Fruit fly (Drosophila melanogaster) whole organism, embryonic: Measurements from ENCODE around the gene CG13384.

Experiments
- Atf-2 ChIP-seq: fragments of 200-800 bp; sonication (Bioruptor generic); optimal IDR thresholded peaks from 2 replicates; lab custom pipeline; 2016; ENCODE audit warnings: missing biosample characterization, missing genetic modification characterization
- Bgb ChIP-seq: fragments of 200-800 bp; sonication (Bioruptor generic); IDR thresholded peaks from 2 replicates; pipeline ENCODE4 v1.3.6; 2022; ENCODE audit warnings: missing biosample characterization, missing genetic modification characterization; ENCODE audit not compliant: partially characterized antibody
- C15 ChIP-seq: fragments of 200-800 bp; sonication (Bioruptor generic); IDR thresholded peaks from 3 replicates; pipeline ENCODE4 v1.3.6; 2022; ENCODE audit warnings: missing biosample characterization, missing genetic modification characterization
- CG12769 ChIP-seq: fragments of 200-800 bp; sonication (Bioruptor generic); optimal IDR thresholded peaks from 2 replicates; lab custom pipeline; 2019; ENCODE audit warnings: missing biosample characterization, mild to moderate bottlenecking, missing genetic modification characterization, moderate library complexity
- CG14014 ChIP-seq: fragments of 200-800 bp; sonication (Bioruptor generic); IDR thresholded peaks from 2 replicates; pipeline ENCODE4 v1.3.6; 2022; ENCODE audit warnings: missing biosample characterization, missing genetic modification characterization
- CG14441 ChIP-seq: fragments of 200-800 bp; sonication (Bioruptor generic); IDR thresholded peaks from 2 replicates; pipeline ENCODE4 v1.3.6; 2022; ENCODE audit warnings: missing biosample characterization, missing genetic modification characterization
- CG17829 ChIP-seq: fragments of 200-800 bp; optimal IDR thresholded peaks from 2 replicates; lab custom pipeline; 2019; ENCODE audit warnings: missing biosample characterization, mild to moderate bottlenecking, missing genetic modification characterization, moderate library complexity
- CG18011 ChIP-seq: fragments of 200-800 bp; sonication (Bioruptor generic); optimal IDR thresholded peaks from 2 replicates; lab custom pipeline; 2017; ENCODE audit warnings: missing biosample characterization, missing genetic modification characterization, mild to moderate bottlenecking, moderate library complexity, missing genotype
- CG2120 ChIP-seq: fragments of 200-800 bp; sonication (Bioruptor generic); optimal IDR thresholded peaks from 3 replicates; lab custom pipeline; 2016; ENCODE audit warnings: missing biosample characterization, missing genetic modification characterization
- CG2889 ChIP-seq: fragments of 200-800 bp; sonication (Bioruptor generic); IDR thresholded peaks from 3 replicates; pipeline ENCODE4 v1.3.6; 2022; ENCODE audit warnings: missing biosample characterization, missing genetic modification characterization
- CG31365 ChIP-seq: fragments of 200-800 bp; sonication (Bioruptor generic); optimal IDR thresholded peaks from 2 replicates; lab custom pipeline; 2018; ENCODE audit warnings: missing biosample characterization, mild to moderate bottlenecking, missing genetic modification characterization
- CG33213 ChIP-seq: fragments of 200-800 bp; sonication (Bioruptor generic); optimal IDR thresholded peaks from 3 replicates; lab custom pipeline; 2016; ENCODE audit warnings: missing biosample characterization, missing genetic modification characterization
- CG3407 ChIP-seq: fragments of 200-800 bp; sonication (Bioruptor generic); optimal IDR thresholded peaks from 2 replicates; lab custom pipeline; 2018; ENCODE audit warnings: missing biosample characterization, mild to moderate bottlenecking, missing genetic modification characterization
- CG6272 ChIP-seq: fragments of 200-800 bp; sonication (Bioruptor generic); IDR thresholded peaks from 2 replicates; pipeline ENCODE4 v1.3.6; 2022; ENCODE audit warnings: missing biosample characterization, missing genetic modification characterization
- CG6791 ChIP-seq: fragments of 200-800 bp; sonication (Bioruptor generic); IDR thresholded peaks from 3 replicates; pipeline ENCODE4 v1.3.6; 2022; ENCODE audit warnings: missing biosample characterization, missing genetic modification characterization; ENCODE audit not compliant: partially characterized antibody
- CG7271 ChIP-seq: fragments of 200-800 bp; sonication (Bioruptor generic); optimal IDR thresholded peaks from 2 replicates; lab custom pipeline; 2018; ENCODE audit warnings: missing biosample characterization, mild to moderate bottlenecking, missing genetic modification characterization, moderate library complexity
- CG7357 ChIP-seq: fragments of 200-800 bp; sonication (Bioruptor generic); IDR thresholded peaks from 3 replicates; pipeline ENCODE4 v1.3.6; 2022; ENCODE audit warnings: missing biosample characterization, missing genetic modification characterization
- CG7556 ChIP-seq: fragments of 200-800 bp; sonication (Bioruptor generic); optimal IDR thresholded peaks from 2 replicates; lab custom pipeline; 2017; ENCODE audit warnings: missing biosample characterization, mild to moderate bottlenecking, missing genetic modification characterization
- CG7928 ChIP-seq: fragments of 200-800 bp; sonication (Bioruptor generic); optimal IDR thresholded peaks from 2 replicates; lab custom pipeline; 2017; ENCODE audit warnings: missing biosample characterization, mild to moderate bottlenecking, missing genetic modification characterization
- CG8281 ChIP-seq: fragments of 200-800 bp; sonication (Bioruptor generic); optimal IDR thresholded peaks from 2 replicates; lab custom pipeline; 2018; ENCODE audit warnings: missing biosample characterization, mild to moderate bottlenecking, missing genetic modification characterization, moderate library complexity
- CG8290 ChIP-seq, 3 experiments: fragments of 200-800 bp; sonication (Bioruptor generic); optimal IDR thresholded peaks; 2 replicates each; lab custom pipeline; 2016 to 2019; ENCODE audit warnings: missing biosample characterization in 3 of 3, missing genetic modification characterization in 3 of 3, mild to moderate bottlenecking in 2 of 3, moderate library complexity in 1 of 3
- CG9609 ChIP-seq: fragments of 200-800 bp; sonication (Bioruptor generic); optimal IDR thresholded peaks from 3 replicates; lab custom pipeline; 2016; ENCODE audit warnings: missing biosample characterization, missing genetic modification characterization
- CTCF ChIP-seq: fragments of 200-800 bp; sonication (Bioruptor generic); optimal IDR thresholded peaks from 2 replicates; lab custom pipeline; 2017; ENCODE audit warnings: missing biosample characterization, mild to moderate bottlenecking, missing genetic modification characterization, moderate library complexity
- Ets65A ChIP-seq: fragments of 200-800 bp; sonication (Bioruptor generic); peaks from one replicate; lab custom pipeline; 2016; ENCODE audit warnings: missing biosample characterization, missing genetic modification characterization
- Gug ChIP-seq: fragments of 200-800 bp; sonication (Bioruptor generic); IDR thresholded peaks from 4 replicates; pipeline ENCODE4 v1.3.6; 2022; ENCODE audit warnings: missing biosample characterization, missing genetic modification characterization
- HLHmδ ChIP-seq: fragments of 200-800 bp; sonication (Bioruptor generic); optimal IDR thresholded peaks from 2 replicates; lab custom pipeline; 2018; ENCODE audit warnings: missing biosample characterization, mild to moderate bottlenecking, missing genetic modification characterization, moderate library complexity
- Hand ChIP-seq: fragments of 200-800 bp; sonication (Bioruptor generic); optimal IDR thresholded peaks from 2 replicates; lab custom pipeline; 2017; ENCODE audit warnings: mild to moderate bottlenecking, missing biosample characterization, missing genetic modification reagents, missing genetic modification characterization
- Hr78 ChIP-seq, 2 experiments: fragments of 200-800 bp in 1 of 2; fragments of >200 bp in 1 of 2; sonication (Bioruptor generic) in 1 of 2; optimal IDR thresholded peaks; 2 replicates each; lab custom pipeline; 2017 to 2019; ENCODE audit warnings: missing biosample characterization in 2 of 2, missing genetic modification characterization in 2 of 2, mild to moderate bottlenecking in 1 of 2, moderate library complexity in 1 of 2
- Med ChIP-seq: fragments of 200-800 bp; sonication (Bioruptor generic); peaks from one replicate; lab custom pipeline; 2016; ENCODE audit warnings: missing biosample characterization, missing genetic modification characterization, mild to moderate bottlenecking, inconsistent platforms, moderate library complexity
- Mes4 ChIP-seq: fragments of 200-800 bp; sonication (Bioruptor generic); optimal IDR thresholded peaks from 2 replicates; lab custom pipeline; 2016; ENCODE audit warnings: missing biosample characterization, missing genetic modification characterization
- Sin3A ChIP-seq: fragments of >200 bp; optimal IDR thresholded peaks from 2 replicates; lab custom pipeline; 2018
- ato ChIP-seq: fragments of 200-800 bp; sonication (Bioruptor generic); IDR thresholded peaks from 2 replicates; pipeline ENCODE4 v1.3.6; 2022; ENCODE audit warnings: missing biosample characterization, missing genetic modification characterization; ENCODE audit not compliant: partially characterized antibody
- bcd ChIP-seq: fragments of 200-800 bp; sonication (Bioruptor generic); optimal IDR thresholded peaks from 2 replicates; lab custom pipeline; 2017; ENCODE audit warnings: missing biosample characterization, mild to moderate bottlenecking, missing genetic modification characterization
- cg ChIP-seq: fragments of 200-800 bp; sonication (Bioruptor generic); optimal IDR thresholded peaks from 3 replicates; lab custom pipeline; 2019; ENCODE audit warnings: missing biosample characterization, mild to moderate bottlenecking, missing genetic modification characterization, moderate library complexity
- chm ChIP-seq: fragments of 200-800 bp; sonication (Bioruptor generic); IDR thresholded peaks from 2 replicates; pipeline ENCODE4 v1.3.6; 2022; ENCODE audit warnings: missing biosample characterization, missing genetic modification characterization
- cwo ChIP-seq: fragments of 200-800 bp; sonication (Bioruptor generic); optimal IDR thresholded peaks from 3 replicates; lab custom pipeline; 2017; ENCODE audit warnings: missing biosample characterization, missing genetic modification characterization, mild to moderate bottlenecking, moderate library complexity, missing genetic modification reagents
- ems ChIP-seq: fragments of 200-800 bp; sonication (Bioruptor generic); optimal IDR thresholded peaks from 3 replicates; lab custom pipeline; 2016; ENCODE audit warnings: missing biosample characterization, missing genetic modification characterization
- en ChIP-seq: fragments of 200-800 bp; sonication (Bioruptor generic); optimal IDR thresholded peaks from 2 replicates; lab custom pipeline; 2016; ENCODE audit warnings: missing biosample characterization, missing genetic modification characterization
- esg ChIP-seq: fragments of 200-800 bp; sonication (Bioruptor generic); conservative IDR thresholded peaks from 2 replicates; pipeline ENCODE4 v1.3.6; 2022; ENCODE audit warnings: missing biosample characterization, missing genetic modification characterization
- gem ChIP-seq: fragments of 200-800 bp; sonication (Bioruptor generic); optimal IDR thresholded peaks from 2 replicates; lab custom pipeline; 2019; ENCODE audit warnings: missing biosample characterization, mild to moderate bottlenecking, missing genetic modification characterization, moderate library complexity
- hth ChIP-seq: fragments of >200 bp; optimal IDR thresholded peaks from 2 replicates; lab custom pipeline; 2017; ENCODE audit warnings: inconsistent platforms
- inv ChIP-seq: fragments of 200-800 bp; sonication (Bioruptor generic); IDR thresholded peaks from 2 replicates; pipeline ENCODE4 v1.3.6; 2022; ENCODE audit warnings: missing biosample characterization, missing genetic modification characterization; ENCODE audit not compliant: partially characterized antibody
- klu ChIP-seq: fragments of 200-800 bp; sonication (Bioruptor generic); IDR thresholded peaks from 2 replicates; pipeline ENCODE4 v1.3.6; 2022; ENCODE audit warnings: missing biosample characterization, missing genetic modification characterization
- p53 ChIP-seq: fragments of 200-800 bp; sonication (Bioruptor generic); optimal IDR thresholded peaks from 2 replicates; lab custom pipeline; 2016; ENCODE audit warnings: missing biosample characterization, missing genetic modification characterization
- pita ChIP-seq: fragments of 200-800 bp; sonication (Bioruptor generic); optimal IDR thresholded peaks from 2 replicates; lab custom pipeline; 2017; ENCODE audit warnings: missing biosample characterization, mild to moderate bottlenecking, missing genetic modification characterization
- pzg ChIP-seq: fragments of 200-800 bp; sonication (Bioruptor generic); optimal IDR thresholded peaks from 3 replicates; lab custom pipeline; 2018; ENCODE audit warnings: missing biosample characterization, mild to moderate bottlenecking, missing genetic modification characterization, moderate library complexity
- run ChIP-seq: fragments of 200-800 bp; sonication (Bioruptor generic); optimal IDR thresholded peaks from 3 replicates; lab custom pipeline; 2018; ENCODE audit warnings: missing biosample characterization, mild to moderate bottlenecking, missing genetic modification characterization
- salm ChIP-seq: fragments of 200-800 bp; sonication (Bioruptor generic); optimal IDR thresholded peaks from 2 replicates; lab custom pipeline; 2018; ENCODE audit warnings: missing biosample characterization, mild to moderate bottlenecking, missing genetic modification characterization
- sim ChIP-seq: fragments of 200-800 bp; sonication (Bioruptor generic); IDR thresholded peaks from 2 replicates; pipeline ENCODE4 v1.3.6; 2022; ENCODE audit warnings: missing biosample characterization, missing genetic modification characterization
- tgo ChIP-seq: fragments of 200-800 bp; sonication (Bioruptor generic); IDR thresholded peaks from 3 replicates; pipeline ENCODE4 v1.3.6; 2022; ENCODE audit warnings: missing biosample characterization, missing genetic modification characterization
- ttk ChIP-seq: fragments of 200-800 bp; sonication (Bioruptor generic); IDR thresholded peaks from 2 replicates; pipeline ENCODE4 v2.1.2; 2022; ENCODE audit warnings: missing biosample characterization, missing genetic modification characterization
- vfl ChIP-seq: fragments of 200-800 bp; sonication (Bioruptor generic); optimal IDR thresholded peaks from 2 replicates; lab custom pipeline; 2016; ENCODE audit warnings: missing biosample characterization, missing genetic modification characterization
- wdn ChIP-seq: fragments of 200-800 bp; sonication (Bioruptor generic); IDR thresholded peaks from 2 replicates; pipeline ENCODE4 v1.3.6; 2022; ENCODE audit warnings: missing biosample characterization, missing genetic modification characterization

The CG13384 gene

dm6 chr2L:8374235-8374634 lies 10.0 kb upstream of the CG13384 start, which contains the start of gene Wdr82 (continued):
- no peak for TF ChIP-seq salm
- TF ChIP-seq cg (GFP tag; lab: Kevin White, UChicago) = no peak
- TF ChIP-seq CG2120 = no peak
- peak; percentile 63 for TF ChIP-seq CG8281 (tag; lab: Kevin White, UChicago)
- TF ChIP-seq ttk = no peak
- TF ChIP-seq HLHmδ (GFP tag; lab: Kevin White, UChicago) = no peak
- TF ChIP-seq sim (GFP tag; lab: Robert Waterston, UW) = no peak
- TF ChIP-seq CG33213 (GFP tag; lab: Kevin White, UChicago) = no peak
- no peak for TF ChIP-seq Hr78 (GFP tag; optimal IDR thresholded peaks at IDR 0.05; lab: Kevin White, UChicago)
- no peak for TF ChIP-seq CTCF (GFP tag; lab: Kevin White, UChicago)
- TF ChIP-seq vfl = no peak
- no peak for TF ChIP-seq Hand
- TF ChIP-seq CG6272 (GFP tag; lab: Robert Waterston, UW) = no peak
- no peak for TF ChIP-seq CG3407 (GFP tag; lab: Kevin White, UChicago)
- TF ChIP-seq en = no peak
- TF ChIP-seq CG7357 (GFP tag; lab: Robert Waterston, UW) = no peak
- no peak for TF ChIP-seq CG7928 (GFP tag; lab: Kevin White, UChicago)
- TF ChIP-seq Gug (GFP tag; lab: Robert Waterston, UW) = no peak
- no peak for TF ChIP-seq Ets65A (GFP tag; lab: Kevin White, UChicago)
- TF ChIP-seq Atf-2 (GFP tag; lab: Kevin White, UChicago) = no peak
- TF ChIP-seq CG2889 (GFP tag; lab: Robert Waterston, UW) = no peak
- TF ChIP-seq gem (tag; lab: Kevin White, UChicago) = no peak
- TF ChIP-seq chm (GFP tag; lab: Robert Waterston, UW) = no peak
- no peak for TF ChIP-seq CG12769
- TF ChIP-seq CG31365 (tag; lab: Kevin White, UChicago) = no peak
- TF ChIP-seq Bgb (GFP tag; lab: Robert Waterston, UW) = peak; percentile 68; the same call in 1 of the 2 replicates
- TF ChIP-seq inv (GFP tag; lab: Robert Waterston, UW) = peak; percentile 36; the same call in 1 of the 2 replicates
- TF ChIP-seq CG14441 (GFP tag; lab: Robert Waterston, UW) = no peak
- TF ChIP-seq klu (GFP tag; lab: Robert Waterston, UW) = no peak
- no peak for TF ChIP-seq CG8290 (GFP tag; optimal IDR thresholded peaks at IDR 0.05; lab: Kevin White, UChicago)
- TF ChIP-seq CG8290 (tag; optimal IDR thresholded peaks at IDR 0.05; lab: Kevin White, UChicago) = peak in 1 of 2 experiments; percentile 10
- TF ChIP-seq CG7556 (GFP tag; lab: Kevin White, UChicago) = no peak
- TF ChIP-seq CG17829 = peak; percentile 31
- TF ChIP-seq C15 (GFP tag; lab: Robert Waterston, UW) = no peak
- no peak for TF ChIP-seq Mes4 (GFP tag; lab: Kevin White, UChicago)
- no peak for TF ChIP-seq cwo (GFP tag; lab: Kevin White, UChicago)
- TF ChIP-seq esg (GFP tag; lab: Robert Waterston, UW) = no peak
- TF ChIP-seq hth = no peak
- TF ChIP-seq ato = peak; percentile 83
- TF ChIP-seq CG9609 = no peak
- TF ChIP-seq Sin3A (lab: Kevin White, UChicago) = peak; percentile 5
- TF ChIP-seq CG6791 = peak; percentile 81
- TF ChIP-seq CG14014 = no peak
- no peak for TF ChIP-seq bcd (GFP tag; lab: Kevin White, UChicago)
- TF ChIP-seq CG18011 = no peak
- TF ChIP-seq p53 (GFP tag; lab: Kevin White, UChicago) = no peak
- TF ChIP-seq run (tag; lab: Kevin White, UChicago) = no peak
- no peak for TF ChIP-seq CG7271
- TF ChIP-seq Med (GFP tag; lab: Kevin White, UChicago) = peak; percentile 2
- TF ChIP-seq pita = no peak
- no peak for TF ChIP-seq tgo (GFP tag; lab: Robert Waterston, UW)
- TF ChIP-seq pzg (GFP tag; lab: Kevin White, UChicago) = peak; percentile 65
- TF ChIP-seq ems (GFP tag; lab: Kevin White, UChicago) = no peak
- TF ChIP-seq wdn = no peak
